Worm (Caenorhabditis elegans) whole organism, late embryonic: Measurements from ENCODE around the gene Y10G11A.1.

Experiments used
- C38D4.7 ChIP-seq: fragments of 200-800 bp; sonication (Bioruptor generic); optimal IDR thresholded peaks from 2 replicates; lab custom pipeline; 2018; ENCODE audit warnings: mild to moderate bottlenecking, missing genetic modification characterization, moderate library complexity, missing compliant biosample characterization
- F13H6.1 ChIP-seq: sonication (generic microtip); optimal IDR thresholded peaks from 2 replicates; lab custom pipeline; 2016; ENCODE audit warnings: missing genetic modification characterization, missing compliant biosample characterization
- K02D7.2 ChIP-seq: sonication (generic microtip); optimal IDR thresholded peaks from 2 replicates; lab custom pipeline; 2017; ENCODE audit warnings: mild to moderate bottlenecking, missing genetic modification characterization, missing compliant biosample characterization
- K09A11.1 ChIP-seq: sonication (generic microtip); optimal IDR thresholded peaks from 2 replicates; lab custom pipeline; 2017; ENCODE audit warnings: antibody characterized with exemption, mild to moderate bottlenecking, missing genetic modification characterization, missing compliant biosample characterization; ENCODE audit not compliant: insufficient read depth
- Y22D7AL.16 ChIP-seq: sonication (generic microtip); optimal IDR thresholded peaks from 2 replicates; lab custom pipeline; 2016; ENCODE audit warnings: missing genetic modification characterization, missing compliant biosample characterization
- ahr-1 ChIP-seq: sonication (generic microtip); optimal IDR thresholded peaks from 2 replicates; lab custom pipeline; 2016; ENCODE audit warnings: missing genetic modification characterization, missing compliant biosample characterization
- ama-1 ChIP-seq: fragments of 150-350 bp; optimal IDR thresholded peaks from 2 replicates; lab custom pipeline; 2014
- ceh-14 ChIP-seq: sonication (generic microtip); optimal IDR thresholded peaks from 2 replicates; lab custom pipeline; 2016; ENCODE audit warnings: missing genotype, missing genetic modification characterization, missing compliant biosample characterization
- ceh-18 ChIP-seq: sonication (generic microtip); optimal IDR thresholded peaks from 2 replicates; lab custom pipeline; 2016; ENCODE audit warnings: missing genetic modification characterization, missing compliant biosample characterization
- ceh-19 ChIP-seq: fragments of 200-800 bp; sonication (Bioruptor generic); optimal IDR thresholded peaks from 2 replicates; lab custom pipeline; 2018; ENCODE audit warnings: mild to moderate bottlenecking, missing genetic modification characterization, missing compliant biosample characterization
- ceh-2 ChIP-seq: sonication (generic microtip); optimal IDR thresholded peaks from 2 replicates; lab custom pipeline; 2016; ENCODE audit warnings: missing genotype, missing genetic modification characterization, missing compliant biosample characterization
- ceh-22 ChIP-seq: sonication (generic microtip); optimal IDR thresholded peaks from 2 replicates; lab custom pipeline; 2017; ENCODE audit warnings: missing biosample characterization, missing genetic modification characterization
- ceh-24 ChIP-seq: sonication (generic microtip); optimal IDR thresholded peaks from 2 replicates; lab custom pipeline; 2016; ENCODE audit warnings: mild to moderate bottlenecking, missing genetic modification characterization, missing compliant biosample characterization
- ceh-30 ChIP-seq: fragments of 150-350 bp; optimal IDR thresholded peaks from 2 replicates; lab custom pipeline; 2014; ENCODE audit warnings: missing biosample characterization, missing genetic modification characterization
- ceh-34 ChIP-seq: sonication (generic microtip); optimal IDR thresholded peaks from 2 replicates; lab custom pipeline; 2016; ENCODE audit warnings: mild to moderate bottlenecking, missing genetic modification characterization, missing compliant biosample characterization
- ceh-45 ChIP-seq: fragments of 200-800 bp; sonication (Bioruptor generic); IDR thresholded peaks from 2 replicates; pipeline ENCODE4 v1.3.6; 2022; ENCODE audit warnings: missing genetic modification reagents, missing genetic modification characterization, missing compliant biosample characterization
- ceh-48 ChIP-seq: sonication (generic microtip); optimal IDR thresholded peaks from 2 replicates; lab custom pipeline; 2016; ENCODE audit warnings: missing genetic modification characterization, inconsistent platforms, missing compliant biosample characterization
- ceh-6 ChIP-seq: fragments of 200-800 bp; sonication (Bioruptor generic); optimal IDR thresholded peaks from 2 replicates; lab custom pipeline; 2018; ENCODE audit warnings: mild to moderate bottlenecking, missing genetic modification characterization, missing compliant biosample characterization
- ceh-9 ChIP-seq: sonication (generic microtip); optimal IDR thresholded peaks from 2 replicates; lab custom pipeline; 2016; ENCODE audit warnings: mild to moderate bottlenecking, missing genetic modification characterization, inconsistent platforms, missing compliant biosample characterization
- che-1 ChIP-seq: sonication (generic microtip); optimal IDR thresholded peaks from 2 replicates; lab custom pipeline; 2016; ENCODE audit warnings: mild to moderate bottlenecking, missing genetic modification characterization, missing compliant biosample characterization
- dmd-4 ChIP-seq: sonication (generic microtip); optimal IDR thresholded peaks from 2 replicates; lab custom pipeline; 2016; ENCODE audit warnings: borderline replicate concordance, missing genetic modification characterization, missing compliant biosample characterization
- dve-1 ChIP-seq: sonication (generic microtip); optimal IDR thresholded peaks from 2 replicates; lab custom pipeline; 2017; ENCODE audit warnings: antibody characterized with exemption, mild to moderate bottlenecking, missing genetic modification characterization, missing compliant biosample characterization
- ets-4 ChIP-seq: sonication (generic microtip); optimal IDR thresholded peaks from 2 replicates; lab custom pipeline; 2016; ENCODE audit warnings: missing genetic modification characterization, missing compliant biosample characterization
- eyg-1 ChIP-seq: sonication (generic microtip); optimal IDR thresholded peaks from 2 replicates; lab custom pipeline; 2016; ENCODE audit warnings: missing genotype, missing genetic modification characterization, missing compliant biosample characterization
- fax-1 ChIP-seq: sonication (generic microtip); optimal IDR thresholded peaks from 2 replicates; lab custom pipeline; 2016; ENCODE audit warnings: missing genotype, missing genetic modification characterization, missing compliant biosample characterization
- fkh-10 ChIP-seq: fragments of 150-350 bp; optimal IDR thresholded peaks from 2 replicates; lab custom pipeline; 2014; ENCODE audit warnings: missing biosample characterization, missing genetic modification reagents, missing genetic modification characterization
- hlh-13 ChIP-seq: fragments of 200-800 bp; sonication (Bioruptor generic); optimal IDR thresholded peaks from 2 replicates; lab custom pipeline; 2018; ENCODE audit warnings: mild to moderate bottlenecking, missing genetic modification characterization, missing compliant biosample characterization
- hlh-15 ChIP-seq: sonication (generic microtip); optimal IDR thresholded peaks from 2 replicates; lab custom pipeline; 2016; ENCODE audit warnings: missing genetic modification characterization, missing compliant biosample characterization
- hlh-30 ChIP-seq: sonication (generic microtip); optimal IDR thresholded peaks from 2 replicates; lab custom pipeline; 2017; ENCODE audit warnings: antibody characterized with exemption, missing genetic modification characterization, missing compliant biosample characterization; ENCODE audit not compliant: insufficient read depth
- hlh-6 ChIP-seq: sonication (generic microtip); optimal IDR thresholded peaks from 2 replicates; lab custom pipeline; 2016; ENCODE audit warnings: missing genotype, missing genetic modification characterization, missing compliant biosample characterization
- hlh-8 ChIP-seq: sonication (generic microtip); optimal IDR thresholded peaks from 2 replicates; lab custom pipeline; 2016; ENCODE audit warnings: missing genotype, missing genetic modification characterization, missing compliant biosample characterization
- lim-6 ChIP-seq: sonication (generic microtip); optimal IDR thresholded peaks from 2 replicates; lab custom pipeline; 2016; ENCODE audit warnings: missing genetic modification characterization, missing compliant biosample characterization
- lin-11 ChIP-seq: fragments of 200-800 bp; sonication (Bioruptor generic); optimal IDR thresholded peaks from 2 replicates; lab custom pipeline; 2018; ENCODE audit warnings: mild to moderate bottlenecking, missing genetic modification characterization, missing compliant biosample characterization
- madf-2 ChIP-seq: sonication (generic microtip); optimal IDR thresholded peaks from 2 replicates; lab custom pipeline; 2017; ENCODE audit warnings: missing genetic modification characterization, missing compliant biosample characterization
- nfya-1 ChIP-seq: sonication (generic microtip); optimal IDR thresholded peaks from 2 replicates; lab custom pipeline; 2017; ENCODE audit warnings: missing genetic modification characterization, mild to moderate bottlenecking, missing compliant biosample characterization, antibody characterized with exemption, moderate library complexity
- nhr-232 ChIP-seq: sonication (generic microtip); optimal IDR thresholded peaks from 2 replicates; lab custom pipeline; 2016; ENCODE audit warnings: missing genetic modification characterization, missing compliant biosample characterization
- pag-3 ChIP-seq: sonication (generic microtip); optimal IDR thresholded peaks from 2 replicates; lab custom pipeline; 2016; ENCODE audit warnings: missing compliant biosample characterization, missing genetic modification characterization, borderline replicate concordance
- pha-2 ChIP-seq: sonication (generic microtip); optimal IDR thresholded peaks from 2 replicates; lab custom pipeline; 2017; ENCODE audit warnings: mild to moderate bottlenecking, missing genetic modification characterization, missing compliant biosample characterization
- pha-4 ChIP-seq: fragments of 150-350 bp; optimal IDR thresholded peaks from 2 replicates; lab custom pipeline; 2018; ENCODE audit warnings: missing biosample characterization, missing genetic modification reagents, missing genetic modification characterization
- pros-1 ChIP-seq: fragments of 150-350 bp; optimal IDR thresholded peaks from 2 replicates; lab custom pipeline; 2014; ENCODE audit warnings: missing biosample characterization, missing genetic modification reagents, missing genetic modification characterization
- ref-2 ChIP-seq: sonication (generic microtip); optimal IDR thresholded peaks from 2 replicates; lab custom pipeline; 2016; ENCODE audit warnings: missing genetic modification characterization, missing compliant biosample characterization
- rnt-1 ChIP-seq: sonication (generic microtip); optimal IDR thresholded peaks from 2 replicates; lab custom pipeline; 2016; ENCODE audit warnings: missing genetic modification characterization, missing compliant biosample characterization
- sox-2 ChIP-seq: fragments of 200-800 bp; sonication (Bioruptor generic); IDR thresholded peaks from 2 replicates; pipeline ENCODE4 v1.3.6; 2022; ENCODE audit warnings: missing genetic modification reagents, missing genetic modification characterization, missing compliant biosample characterization
- syd-9 ChIP-seq: sonication (generic microtip); optimal IDR thresholded peaks from 2 replicates; lab custom pipeline; 2016; ENCODE audit warnings: mild to moderate bottlenecking, missing genetic modification characterization, moderate library complexity, missing compliant biosample characterization
- tbx-2 ChIP-seq: sonication (generic microtip); optimal IDR thresholded peaks from 2 replicates; lab custom pipeline; 2016; ENCODE audit warnings: missing genetic modification characterization, missing compliant biosample characterization
- tbx-7 ChIP-seq: sonication (generic microtip); optimal IDR thresholded peaks from 2 replicates; lab custom pipeline; 2016; ENCODE audit warnings: missing genotype, missing genetic modification characterization, missing compliant biosample characterization
- ttx-3 ChIP-seq: sonication (generic microtip); optimal IDR thresholded peaks from 2 replicates; lab custom pipeline; 2016; ENCODE audit warnings: missing genetic modification reagents, missing genetic modification characterization, missing compliant biosample characterization
- unc-3 ChIP-seq, 2 experiments: fragments of 200-800 bp in 1 of 2; sonication (Bioruptor generic) in 1 of 2; sonication (generic microtip) in 1 of 2; conservative IDR thresholded peaks in 1 of 2; optimal IDR thresholded peaks in 1 of 2; 2 replicates each; pipeline versions ENCODE4 v1.3.6 to Lab custom; 2016 to 2022; ENCODE audit warnings: missing compliant biosample characterization in 2 of 2, missing genetic modification characterization in 2 of 2, missing genetic modification reagents in 1 of 2
- unc-42 ChIP-seq: sonication (generic microtip); optimal IDR thresholded peaks from 2 replicates; lab custom pipeline; 2016; ENCODE audit warnings: missing genotype, missing genetic modification characterization, missing compliant biosample characterization
- unc-55 ChIP-seq: sonication (generic microtip); optimal IDR thresholded peaks from 2 replicates; lab custom pipeline; 2017; ENCODE audit warnings: missing biosample characterization, missing genetic modification reagents, missing genetic modification characterization
- zip-5 ChIP-seq: sonication (generic microtip); optimal IDR thresholded peaks from 2 replicates; lab custom pipeline; 2016; ENCODE audit warnings: missing genetic modification characterization, missing compliant biosample characterization

The Y10G11A.1 gene

DNA sequence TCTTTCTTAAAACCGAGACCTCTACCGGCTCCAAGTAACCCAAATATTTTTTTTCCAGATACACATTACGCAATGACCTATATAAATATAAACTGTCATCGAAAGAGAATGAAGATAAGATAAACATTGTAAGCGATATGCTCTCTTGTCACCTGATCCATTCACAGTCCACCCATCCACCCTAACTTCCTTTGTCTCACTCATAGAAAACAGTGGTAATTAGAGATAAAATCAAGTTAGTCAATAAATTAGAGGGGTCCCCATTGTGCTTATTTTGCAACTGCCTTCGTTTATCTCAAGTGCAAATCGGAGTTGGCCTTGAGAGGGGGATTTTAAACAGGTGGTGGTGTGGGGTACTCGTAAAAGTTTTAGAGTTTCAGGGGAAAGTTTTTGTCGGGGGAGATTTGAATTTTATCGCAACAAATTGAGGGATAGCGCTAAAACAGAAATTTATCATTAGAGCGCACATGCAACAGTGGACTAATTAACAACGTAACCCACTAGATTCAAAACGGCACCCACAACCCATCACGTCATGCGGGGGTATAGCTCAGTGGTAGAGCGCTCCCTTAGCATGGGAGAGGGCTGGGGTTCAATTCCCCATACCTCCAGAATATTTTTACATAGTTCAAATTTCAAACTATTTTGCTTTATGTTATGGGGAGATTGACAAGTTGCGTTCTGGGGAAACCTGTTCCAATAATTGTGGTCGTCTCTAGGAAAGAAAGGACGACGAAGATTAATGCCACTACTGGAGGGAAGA, 26.4 kb upstream of the Y10G11A.1 start:
- TF ChIP-seq ttx-3 (tag; lab: Kevin White, UChicago) = peak; percentile 14
- no peak for TF ChIP-seq hlh-8 (tag; lab: Kevin White, UChicago)
- TF ChIP-seq pros-1 = no peak
- peak; percentile 59 for TF ChIP-seq hlh-13
- no peak for TF ChIP-seq ceh-9 (tag; lab: Kevin White, UChicago)
- TF ChIP-seq fkh-10 (GFP tag; lab: Kevin White, UChicago) = no peak
- no peak for TF ChIP-seq ahr-1 (tag; lab: Kevin White, UChicago)
- TF ChIP-seq pag-3 (tag; lab: Kevin White, UChicago) = no peak
- no peak for TF ChIP-seq eyg-1 (tag; lab: Kevin White, UChicago)
- TF ChIP-seq unc-55 (GFP tag; lab: Kevin White, UChicago) = no peak
- TF ChIP-seq ceh-18 (tag; lab: Kevin White, UChicago) = peak; percentile 6
- TF ChIP-seq fax-1 (tag; lab: Kevin White, UChicago) = peak; percentile 26
- peak; percentile 19 for TF ChIP-seq ceh-34 (tag; lab: Kevin White, UChicago)
- no peak for TF ChIP-seq sox-2 (GFP tag; lab: Robert Waterston, UW)
- TF ChIP-seq ceh-19 = peak; percentile 4
- no peak for TF ChIP-seq ceh-30 (tag; lab: Kevin White, UChicago)
- peak; percentile 53 for TF ChIP-seq ceh-6 (GFP tag; lab: Kevin White, UChicago)
- peak; percentile 8 for TF ChIP-seq K09A11.1 (tag; lab: Kevin White, UChicago)
- no peak for TF ChIP-seq ceh-45 (GFP tag; lab: Robert Waterston, UW)
- TF ChIP-seq ama-1 (lab: Kevin White, UChicago) = peak; percentile 37
- no peak for TF ChIP-seq pha-4 (tag; lab: Kevin White, UChicago)
- no peak for TF ChIP-seq lin-11
- no peak for TF ChIP-seq tbx-7
- no peak for TF ChIP-seq ets-4 (tag; lab: Kevin White, UChicago)
- TF ChIP-seq unc-3 (GFP tag; conservative IDR thresholded peaks at IDR 0.05; lab: Robert Waterston, UW) = peak; percentile 33; the same call in 1 of the 2 replicates
- no peak for TF ChIP-seq unc-3 (tag; optimal IDR thresholded peaks at IDR 0.05; lab: Kevin White, UChicago)
- peak; percentile 25 for TF ChIP-seq nfya-1 (tag; lab: Kevin White, UChicago)
- peak; percentile 20 for TF ChIP-seq F13H6.1 (tag; lab: Kevin White, UChicago)
- peak; percentile 54 for TF ChIP-seq nhr-232 (tag; lab: Kevin White, UChicago)
- TF ChIP-seq dmd-4 (tag; lab: Kevin White, UChicago) = no peak
- no peak for TF ChIP-seq Y22D7AL.16
- TF ChIP-seq C38D4.7 (GFP tag; lab: Kevin White, UChicago) = peak; percentile 45
- no peak for TF ChIP-seq dve-1 (tag; lab: Kevin White, UChicago)
- TF ChIP-seq ceh-48 = no peak
- no peak for TF ChIP-seq syd-9 (tag; lab: Kevin White, UChicago)
- TF ChIP-seq zip-5 = no peak
- TF ChIP-seq unc-42 = peak; percentile 17
- TF ChIP-seq ceh-2 (tag; lab: Kevin White, UChicago) = no peak
- peak; percentile 47 for TF ChIP-seq tbx-2 (tag; lab: Kevin White, UChicago)
- TF ChIP-seq madf-2 = peak; percentile 55
- no peak for TF ChIP-seq hlh-15 (tag; lab: Kevin White, UChicago)
- peak; percentile 60 for TF ChIP-seq che-1 (tag; lab: Kevin White, UChicago)
- peak; percentile 4 for TF ChIP-seq rnt-1 (tag; lab: Kevin White, UChicago)
- peak; percentile 52 for TF ChIP-seq ceh-14 (tag; lab: Kevin White, UChicago)
- TF ChIP-seq lim-6 (tag; lab: Kevin White, UChicago) = no peak
- TF ChIP-seq ceh-22 = no peak
- peak; percentile 18 for TF ChIP-seq hlh-30
- TF ChIP-seq K02D7.2 (tag; lab: Kevin White, UChicago) = peak; percentile 17
- peak; percentile 71 for TF ChIP-seq ref-2 (tag; lab: Kevin White, UChicago)
- no peak for TF ChIP-seq ceh-24
- TF ChIP-seq hlh-6 = peak; percentile 27
- TF ChIP-seq pha-2 (tag; lab: Kevin White, UChicago) = peak; percentile 54
